Fruit fly (Drosophila melanogaster): ENCODE results near the gene elav.

Gene elav

dm6 chrX:476230-477143, 46.5 kb downstream of the elav start, which contains the start of the genes ebo and CG13373 (continued):
- no peak for TF ChIP-seq CG2889 (GFP tag; IDR thresholded peaks at IDR 0.05)
- TF ChIP-seq z (GFP tag; IDR thresholded peaks at IDR 0.05): no peak
- 0 out of 2 replicates have a peak, but pooled peaks have one; percentile 37 for TF ChIP-seq Drgx (GFP tag; IDR thresholded peaks at IDR 0.05)
- TF ChIP-seq gcm (GFP tag; optimal IDR thresholded peaks at IDR 0.05): no peak
- no peak for TF ChIP-seq prd (optimal IDR thresholded peaks at IDR 0.05)
- peak; percentile 24; the same call in 2 of the 3 replicates for TF ChIP-seq prd (GFP tag; IDR thresholded peaks at IDR 0.05)
- no peak for TF ChIP-seq Side (GFP tag; optimal IDR thresholded peaks at IDR 0.05)
- TF ChIP-seq CG14860 (GFP tag; IDR thresholded peaks at IDR 0.05; ENCODE audit: partially characterized antibody): peak; percentile 19; the same call in 2 of the 3 replicates
- no peak for TF ChIP-seq ab (GFP tag; optimal IDR thresholded peaks at IDR 0.05)
- TF ChIP-seq CG2116 (GFP tag; optimal IDR thresholded peaks at IDR 0.05): no peak
- TF ChIP-seq salm (tag; optimal IDR thresholded peaks at IDR 0.05): no peak
- TF ChIP-seq lilli (GFP tag; optimal IDR thresholded peaks at IDR 0.05): peak; percentile 29
- TF ChIP-seq D (optimal IDR thresholded peaks at IDR 0.05): no peak
- no peak for TF ChIP-seq D (GFP tag; optimal IDR thresholded peaks at IDR 0.05)
- no peak for TF ChIP-seq CG7357 (GFP tag; IDR thresholded peaks at IDR 0.05)
- peak; percentile 70 for TF ChIP-seq Rfx (GFP tag; IDR thresholded peaks at IDR 0.05)
- no peak for TF ChIP-seq dimm (GFP tag; IDR thresholded peaks at IDR 0.05)
- TF ChIP-seq CG7963 (GFP tag; IDR thresholded peaks at IDR 0.05; ENCODE audit: partially characterized antibody): no peak
- TF ChIP-seq CG2712 (tag; optimal IDR thresholded peaks at IDR 0.05): no peak
- TF ChIP-seq CG43689 (GFP tag; IDR thresholded peaks at IDR 0.05): no peak
- TF ChIP-seq Max (GFP tag; optimal IDR thresholded peaks at IDR 0.05): no peak
- TF ChIP-seq ttk (GFP tag; IDR thresholded peaks at IDR 0.05): no peak
- TF ChIP-seq Hr51 (GFP tag; optimal IDR thresholded peaks at IDR 0.05): no peak
- peak; percentile 16 for TF ChIP-seq CG13775 (GFP tag; optimal IDR thresholded peaks at IDR 0.05)
- TF ChIP-seq CG8089 (GFP tag; optimal IDR thresholded peaks at IDR 0.05): no peak
- no peak for TF ChIP-seq CG6175 (GFP tag; IDR thresholded peaks at IDR 0.05)
- no peak for TF ChIP-seq oc (tag; optimal IDR thresholded peaks at IDR 0.05)
- TF ChIP-seq CG4424 (GFP tag; optimal IDR thresholded peaks at IDR 0.05): no peak
- peak; percentile 15 for TF ChIP-seq CG15601 (tag; optimal IDR thresholded peaks at IDR 0.05)
- TF ChIP-seq fd102C (GFP tag; optimal IDR thresholded peaks at IDR 0.05): no peak
- TF ChIP-seq lmd (GFP tag; IDR thresholded peaks at IDR 0.05): peak; percentile 28; the same call in 1 of the 2 replicates
- TF ChIP-seq CG6854 (GFP tag; optimal IDR thresholded peaks at IDR 0.05): no peak
- TF ChIP-seq Eip74EF (GFP tag; optimal IDR thresholded peaks at IDR 0.05): no peak
- no peak for TF ChIP-seq CG1647 (GFP tag; optimal IDR thresholded peaks at IDR 0.05)
- TF ChIP-seq YL-1 (GFP tag; optimal IDR thresholded peaks at IDR 0.05): no peak
- TF ChIP-seq CG7556 (GFP tag; optimal IDR thresholded peaks at IDR 0.05): no peak
- no peak for TF ChIP-seq slou (GFP tag; optimal IDR thresholded peaks at IDR 0.05)
- TF ChIP-seq eve (GFP tag; optimal IDR thresholded peaks at IDR 0.05): no peak
- peak; percentile 55; the same call in 1 of the 3 replicates for TF ChIP-seq vnd (GFP tag; IDR thresholded peaks at IDR 0.05; ENCODE audit: partially characterized antibody)
- TF ChIP-seq pnt (GFP tag; optimal IDR thresholded peaks at IDR 0.05): no peak
- TF ChIP-seq CG12236 (GFP tag; optimal IDR thresholded peaks at IDR 0.05): no peak
- no peak for TF ChIP-seq gem (tag; optimal IDR thresholded peaks at IDR 0.05)
- TF ChIP-seq ap (GFP tag; IDR thresholded peaks at IDR 0.05): no peak
- no peak for TF ChIP-seq nerfin-1 (tag; optimal IDR thresholded peaks at IDR 0.05)
- peak; percentile 78 for TF ChIP-seq ase (GFP tag; IDR thresholded peaks at IDR 0.05)
- TF ChIP-seq hbn (GFP tag; IDR thresholded peaks at IDR 0.05; ENCODE audit: partially characterized antibody): peak; percentile 62
- TF ChIP-seq sd (tag; optimal IDR thresholded peaks at IDR 0.05): no peak
- TF ChIP-seq NK7.1 (GFP tag; optimal IDR thresholded peaks at IDR 0.05): no peak
- no peak for TF ChIP-seq maf-S (GFP tag; optimal IDR thresholded peaks at IDR 0.05)

Data from whole organism, embryonic.